Fruit fly (Drosophila melanogaster) whole organism, pupa: ENCODE results near the gene CG16959.

Source experiments
- CG15710 ChIP-seq: fragments of 200-800 bp; sonication (Bioruptor generic); optimal IDR thresholded peaks from 2 replicates; lab custom pipeline; 2018; ENCODE audit warnings: missing biosample characterization, mild to moderate bottlenecking, missing genetic modification characterization, moderate library complexity
- CG8159 ChIP-seq: fragments of 200-800 bp; sonication (Bioruptor generic); optimal IDR thresholded peaks from 3 replicates; lab custom pipeline; 2018; ENCODE audit warnings: missing biosample characterization, mild to moderate bottlenecking, missing genetic modification characterization, moderate library complexity
- CG9948 ChIP-seq: fragments of 200-800 bp; sonication (Bioruptor generic); optimal IDR thresholded peaks from 2 replicates; lab custom pipeline; 2018; ENCODE audit warnings: missing biosample characterization, mild to moderate bottlenecking, missing genetic modification characterization, moderate library complexity
- Pif1A ChIP-seq: fragments of 200-800 bp; sonication (Bioruptor generic); optimal IDR thresholded peaks from 3 replicates; lab custom pipeline; 2016; ENCODE audit warnings: missing biosample characterization, missing genetic modification characterization
- Snoo ChIP-seq: fragments of 200-800 bp; sonication (Bioruptor generic); optimal IDR thresholded peaks from 3 replicates; lab custom pipeline; 2017; ENCODE audit warnings: missing biosample characterization, mild to moderate bottlenecking, missing genetic modification characterization, inconsistent platforms
- fd96Ca ChIP-seq: fragments of 200-800 bp; sonication (Bioruptor generic); IDR thresholded peaks from 3 replicates; pipeline ENCODE4 v1.3.6; 2022; ENCODE audit warnings: missing biosample characterization, missing genetic modification characterization

DNA sequence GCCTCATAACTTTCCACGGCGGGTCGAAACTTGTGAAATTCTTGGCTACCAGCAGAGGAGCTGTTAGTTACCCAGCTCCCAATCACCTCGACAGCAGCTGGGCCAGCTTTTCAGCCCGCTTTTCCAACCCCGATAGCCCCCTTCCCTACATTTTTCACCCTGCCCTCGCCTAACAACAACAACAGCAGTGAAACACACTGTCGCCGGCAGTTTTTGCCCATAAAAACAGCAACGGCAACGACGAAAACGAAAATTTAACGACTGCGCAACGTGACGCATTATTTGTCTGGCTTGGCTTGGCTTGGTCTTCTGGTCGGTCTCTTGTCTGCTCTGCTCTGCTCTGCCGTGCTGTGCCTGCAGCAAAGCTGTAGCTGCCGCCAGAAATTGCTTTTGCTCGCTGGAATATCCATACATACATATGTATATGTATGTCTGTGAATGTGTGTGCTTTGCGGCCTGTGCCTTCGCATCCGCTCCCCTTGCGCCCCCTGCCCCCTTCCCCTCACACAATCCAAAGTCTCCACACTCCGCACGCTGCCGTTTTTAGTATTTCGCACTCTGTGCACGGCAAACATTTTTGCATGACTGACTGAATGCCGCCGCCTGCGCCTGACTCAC lies 17.9 kb downstream of the CG16959 start:
- TF ChIP-seq CG9948 (tag; lab: Kevin White, UChicago) (no peak), Snoo (tag; lab: Kevin White, UChicago) (no peak), CG8159 (tag; lab: Kevin White, UChicago) (no peak), fd96Ca (GFP tag; lab: Robert Waterston, UW) (no peak; the same call in 2 of the 3 replicates), CG15710 (tag; lab: Kevin White, UChicago) (no peak), Pif1A (no peak)
